Fruit fly (Drosophila melanogaster) whole organism, adult: Measurements from ENCODE around the gene CG33177.

Source experiments
- CG14711 ChIP-seq: fragments of 200-800 bp; sonication (Bioruptor generic); optimal IDR thresholded peaks from 2 replicates; lab custom pipeline; 2018; ENCODE audit warnings: missing biosample characterization, mild to moderate bottlenecking, missing genetic modification characterization, moderate library complexity
- Hr96 ChIP-seq: fragments of 200-800 bp; sonication (Bioruptor generic); optimal IDR thresholded peaks from 2 replicates; lab custom pipeline; 2016; ENCODE audit warnings: missing biosample characterization, missing genetic modification characterization

dm6 chrX:15043700-15044225 is 37.4 kb upstream of the CG33177 start, which contains the start of gene CG5541:
- TF ChIP-seq CG14711 (tag; lab: Kevin White, UChicago) (peak; percentile 35), Hr96 (GFP tag; lab: Kevin White, UChicago) (peak; percentile 44)
